Worm (Caenorhabditis elegans): ENCODE data around the gene ZK287.7.

ce11 chrV:9692109-9692581 lies 717 bp upstream of the ZK287.7 start, which contains the start of gene ztf-9:
- peak; percentile 4 for TF ChIP-seq him-1 (tag; optimal IDR thresholded peaks at IDR 0.05)
- no peak for TF ChIP-seq dao-5 (tag; optimal IDR thresholded peaks at IDR 0.05)

Data from whole organism, L4/young adult.